Worm (Caenorhabditis elegans) whole organism, L4/young adult: ENCODE data around the gene col-152.

Source experiments
- W03F9.2 ChIP-seq: fragments of 150-350 bp; optimal IDR thresholded peaks from 2 replicates; lab custom pipeline; 2014; ENCODE audit warnings: missing biosample characterization, missing genetic modification characterization
- dao-5 ChIP-seq: sonication (generic microtip); optimal IDR thresholded peaks from 2 replicates; lab custom pipeline; 2016; ENCODE audit warnings: missing genotype, missing genetic modification characterization, moderate library complexity, missing compliant biosample characterization

ce11 chrV:10528500-10528899 is 32.2 kb upstream of the col-152 start, which contains the start of gene F25D1.3:
- TF ChIP-seq dao-5 = no peak
- no peak for TF ChIP-seq W03F9.2 (tag; lab: Kevin White, UChicago)
